Worm (Caenorhabditis elegans): Measurements from ENCODE around the gene Y57G11C.499.

Gene Y57G11C.499

DNA sequence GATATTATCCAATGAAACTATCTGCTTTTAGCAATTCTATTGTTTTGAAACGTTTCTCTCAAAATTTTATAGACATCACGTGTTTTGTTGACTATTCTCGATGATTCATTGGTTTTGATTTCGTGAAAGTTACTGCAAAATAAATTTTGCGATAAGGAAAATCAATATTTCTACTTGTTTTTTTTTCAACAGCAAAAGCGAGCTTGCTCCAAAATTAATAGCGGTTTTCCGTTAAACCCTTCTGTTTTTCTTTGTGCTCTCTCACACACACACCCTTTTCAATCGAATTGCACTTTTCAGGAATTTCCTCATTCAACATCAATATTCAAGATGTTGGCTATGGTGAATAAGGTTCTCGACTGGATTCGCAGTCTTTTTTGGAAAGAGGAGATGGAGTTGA lies 43.1 kb upstream of the Y57G11C.499 start, which contains the start of gene arl-8:
Gene arl-8 (plus strand): TSS at position 301 of the 400 bp plus-strand sequence.
- TF ChIP-seq mep-1 (tag; optimal IDR thresholded peaks at IDR 0.05) = no peak
- 0 out of 2 replicates have a peak, but pooled peaks have one; percentile 0 for TF ChIP-seq hmg-1.1 (GFP tag; IDR thresholded peaks at IDR 0.05)

DNA sequence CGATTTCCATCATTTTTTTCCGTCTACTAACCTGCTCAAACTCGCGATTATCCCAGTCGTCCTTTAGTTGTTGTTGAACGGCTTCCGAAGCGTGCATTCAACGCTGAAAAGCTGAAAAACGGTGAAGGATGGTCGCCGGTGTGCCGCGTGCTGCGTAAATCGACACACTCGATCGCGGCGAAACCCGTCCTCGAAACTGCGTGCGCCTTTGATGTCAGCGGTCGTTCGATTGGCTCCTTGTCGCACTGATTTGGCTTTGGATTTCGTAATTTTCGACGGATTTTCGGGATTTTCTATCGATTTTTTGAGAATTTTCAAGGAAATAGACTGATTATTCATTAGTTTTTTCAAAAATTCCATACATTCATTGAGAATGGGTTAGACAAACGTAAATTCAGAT lies 42.6 kb upstream of the Y57G11C.499 start, which contains the start of the genes Y57G11C.1147 and nuo-3:
Gene Y57G11C.1147 (minus strand): TSS at position 161 of the 400 bp plus-strand sequence.
Gene nuo-3 (minus strand): TSS at position 191 of the 400 bp plus-strand sequence.
- peak; percentile 29; the same call in 1 of the 2 replicates for TF ChIP-seq set-16 (GFP tag; IDR thresholded peaks at IDR 0.05)
- TF ChIP-seq zfp-3 (GFP tag; conservative IDR thresholded peaks at IDR 0.05) = no peak
- TF ChIP-seq lsy-2 (tag; optimal IDR thresholded peaks at IDR 0.05) = peak in 1 of 2 experiments; percentile 8
- TF ChIP-seq fkh-10 (GFP tag; optimal IDR thresholded peaks at IDR 0.05) = no peak
- TF ChIP-seq mes-2 (tag; optimal IDR thresholded peaks at IDR 0.05; ENCODE audit: poor library complexity, severe bottlenecking) = peak; percentile 38
- no peak for TF ChIP-seq Y105C5A.15 (GFP tag; IDR thresholded peaks at IDR 0.05)
- no peak for TF ChIP-seq lin-13 (GFP tag; optimal IDR thresholded peaks at IDR 0.05)
- peak; percentile 63 for TF ChIP-seq hlh-30 (tag; optimal IDR thresholded peaks at IDR 0.05; ENCODE audit: insufficient read depth)
- no peak for TF ChIP-seq duxl-1 (tag; optimal IDR thresholded peaks at IDR 0.05; ENCODE audit: poor library complexity)
- TF ChIP-seq hmg-1.1 (GFP tag; IDR thresholded peaks at IDR 0.05) = 0 out of 2 replicates have a peak, but pooled peaks have one; percentile 14
- TF ChIP-seq ama-1 (optimal IDR thresholded peaks at IDR 0.05) = peak; percentile 32
- TF ChIP-seq nhr-77 (tag; optimal IDR thresholded peaks at IDR 0.05) = no peak
- no peak for TF ChIP-seq ZK337.2 (GFP tag; IDR thresholded peaks at IDR 0.05)
- TF ChIP-seq daf-16 (GFP tag; optimal IDR thresholded peaks at IDR 0.05) = no peak
- TF ChIP-seq daf-16 (tag; optimal IDR thresholded peaks at IDR 0.05) = peak; percentile 15
- no peak for TF ChIP-seq unc-62 (GFP tag; optimal IDR thresholded peaks at IDR 0.05 in 1 of 2)
- no peak for TF ChIP-seq unc-62 (tag; optimal IDR thresholded peaks at IDR 0.05)
- TF ChIP-seq aha-1 (tag) = peak; percentile 26
- no peak for TF ChIP-seq pqm-1 (tag; optimal IDR thresholded peaks at IDR 0.05)
- TF ChIP-seq daf-19 (GFP tag; conservative IDR thresholded peaks at IDR 0.05) = no peak
- TF ChIP-seq F44E2.7 (GFP tag; IDR thresholded peaks at IDR 0.05) = no peak
- TF ChIP-seq ztf-7 (tag; optimal IDR thresholded peaks at IDR 0.05) = no peak
- TF ChIP-seq nhr-10 (tag; optimal IDR thresholded peaks at IDR 0.05) = no peak
- TF ChIP-seq snpc-4 (tag; optimal IDR thresholded peaks at IDR 0.05) = no peak
- TF ChIP-seq tag-97 (GFP tag; IDR thresholded peaks at IDR 0.05) = no peak
- no peak for TF ChIP-seq lin-1 (GFP tag; IDR thresholded peaks at IDR 0.05)
- TF ChIP-seq R02D3.7 (tag; optimal IDR thresholded peaks at IDR 0.05) = peak; percentile 48
- no peak for TF ChIP-seq ceh-44 (GFP tag; IDR thresholded peaks at IDR 0.05)
- peak; percentile 23 for TF ChIP-seq mxl-3 (GFP tag; optimal IDR thresholded peaks at IDR 0.05)

DNA sequence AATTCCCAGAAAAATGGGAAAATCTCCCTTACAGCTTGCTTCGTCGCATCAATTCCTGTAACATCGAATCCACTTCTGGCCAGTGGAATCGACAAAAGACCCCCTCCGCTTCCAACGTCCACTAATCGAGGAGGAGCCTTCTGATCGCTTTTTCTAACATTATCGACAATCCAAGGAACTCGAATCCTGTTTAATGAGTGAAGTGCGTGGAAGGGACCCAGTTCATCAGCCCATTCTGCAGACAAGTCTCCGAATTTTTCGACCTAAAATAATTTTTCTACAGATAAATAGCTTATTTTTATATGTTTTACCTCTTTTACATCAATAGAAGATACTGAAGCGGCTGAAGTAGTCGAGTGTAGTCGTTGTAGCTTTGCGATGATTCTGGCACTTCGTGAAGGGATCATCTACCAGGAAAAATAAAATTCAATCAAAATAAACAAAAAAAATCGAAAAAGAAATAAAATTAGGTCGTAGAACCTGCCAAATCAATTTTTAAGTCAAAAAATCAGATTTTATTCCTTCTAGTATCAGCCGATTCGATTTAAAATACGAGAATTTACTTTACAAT lies 41.3 kb upstream of the Y57G11C.499 start, which contains the start of gene coq-3:
Gene coq-3 (minus strand): TSS at position 407 of the 571 bp plus-strand sequence.
- TF ChIP-seq nhr-237 (tag; optimal IDR thresholded peaks at IDR 0.05) = no peak
- no peak for TF ChIP-seq spr-3 (GFP tag; optimal IDR thresholded peaks at IDR 0.05)
- no peak for TF ChIP-seq sdz-12 (GFP tag; optimal IDR thresholded peaks at IDR 0.05)
- TF ChIP-seq aha-1 (tag) = peak; percentile 85
- TF ChIP-seq mes-2 (tag; optimal IDR thresholded peaks at IDR 0.05; ENCODE audit: poor library complexity, severe bottlenecking) = peak; percentile 28
- no peak for TF ChIP-seq lir-3 (tag; optimal IDR thresholded peaks at IDR 0.05)
- no peak for TF ChIP-seq nhr-77 (tag; optimal IDR thresholded peaks at IDR 0.05)
- no peak for TF ChIP-seq hlh-30 (tag; optimal IDR thresholded peaks at IDR 0.05; ENCODE audit: insufficient read depth)
- peak in 1 of 2 experiments; percentile 12 for TF ChIP-seq lsy-2 (tag; optimal IDR thresholded peaks at IDR 0.05)
- TF ChIP-seq zfp-3 (GFP tag; conservative IDR thresholded peaks at IDR 0.05) = 0 out of 2 replicates have a peak, but pooled peaks have one; percentile 12
- TF ChIP-seq dve-1 (tag; optimal IDR thresholded peaks at IDR 0.05; ENCODE audit: insufficient read depth) = peak; percentile 13
- peak; percentile 23; the same call in 1 of the 2 replicates for TF ChIP-seq lin-38 (GFP tag; IDR thresholded peaks at IDR 0.05)
- 0 out of 2 replicates have a peak, but pooled peaks have one; percentile 22 for TF ChIP-seq T26A8.4 (GFP tag; IDR thresholded peaks at IDR 0.05)
- TF ChIP-seq ama-1 (optimal IDR thresholded peaks at IDR 0.05) = peak; percentile 29
- 0 out of 2 replicates have a peak, but pooled peaks have one; percentile 25 for TF ChIP-seq lim-7 (GFP tag; IDR thresholded peaks at IDR 0.05)
